Fruit fly (Drosophila melanogaster): ENCODE results near the gene Arts.
A peak's percentile ranks its signal among the peaks of the same experiment; 100 is the strongest.

Gene Arts

DNA sequence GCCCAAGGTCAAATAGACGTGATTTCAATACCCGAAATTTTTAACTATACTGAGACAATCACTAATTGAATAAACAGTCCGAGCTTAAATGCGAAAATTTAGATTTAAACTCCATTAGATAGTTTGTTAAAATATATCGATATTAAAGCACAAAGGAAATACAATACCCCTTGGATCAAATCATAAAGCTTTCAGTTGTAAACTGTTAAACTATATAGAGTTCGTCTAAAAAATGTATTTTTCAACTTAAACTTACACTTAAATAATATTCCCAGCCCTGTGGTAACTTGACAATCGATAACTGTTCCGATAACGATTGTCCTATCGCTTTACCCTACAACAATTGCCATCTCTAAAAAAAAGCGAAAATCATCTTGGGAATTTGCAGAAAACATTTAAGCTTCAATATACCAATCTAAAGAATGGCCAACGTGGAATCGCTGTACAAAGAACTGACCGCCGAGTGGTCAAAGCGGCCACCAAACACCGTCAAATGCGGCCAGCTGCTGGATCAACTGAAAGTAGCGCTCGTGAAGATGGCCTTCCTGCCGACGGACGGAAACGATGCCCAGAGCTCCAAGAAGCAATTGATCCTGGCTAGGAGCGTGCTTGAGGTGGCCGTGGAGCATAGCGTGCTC, 19.9 kb upstream of the Arts start, which contains the start of gene Rpn12 (continued):
- TF ChIP-seq vnd (GFP tag; IDR thresholded peaks at IDR 0.05; ENCODE audit: partially characterized antibody) (peak; percentile 70; the same call in 2 of the 3 replicates), gcm (GFP tag; optimal IDR thresholded peaks at IDR 0.05) (no peak), CG4424 (GFP tag; optimal IDR thresholded peaks at IDR 0.05) (no peak), CG18262 (tag; optimal IDR thresholded peaks at IDR 0.05) (peak; percentile 43), CG13775 (GFP tag; optimal IDR thresholded peaks at IDR 0.05) (peak; percentile 39), fu2 (GFP tag; optimal IDR thresholded peaks at IDR 0.05) (peak; percentile 24), CG13424 (tag; optimal IDR thresholded peaks at IDR 0.05) (peak; percentile 61), CG2678 (tag; optimal IDR thresholded peaks at IDR 0.05) (peak; percentile 49), stwl (tag; optimal IDR thresholded peaks at IDR 0.05) (peak; percentile 70), BEAF-32 (GFP tag; optimal IDR thresholded peaks at IDR 0.05) (peak; percentile 79), dati (GFP tag; IDR thresholded peaks at IDR 0.05) (no peak), unpg (GFP tag; optimal IDR thresholded peaks at IDR 0.05) (peak; percentile 20), MESR4 (GFP tag; optimal IDR thresholded peaks at IDR 0.05) (peak; percentile 80), CG6689 (GFP tag; IDR thresholded peaks at IDR 0.05) (0 out of 2 replicates have a peak, but pooled peaks have one; percentile 16), unc-4 (GFP tag; IDR thresholded peaks at IDR 0.05; ENCODE audit: partially characterized antibody) (peak; percentile 83), CG34376 (GFP tag; optimal IDR thresholded peaks at IDR 0.05) (no peak), CG9727 (GFP tag; optimal IDR thresholded peaks at IDR 0.05) (peak; percentile 4), Drgx (GFP tag; IDR thresholded peaks at IDR 0.05) (no peak), Bteb2 (GFP tag; optimal IDR thresholded peaks at IDR 0.05) (peak; percentile 65), fru (optimal IDR thresholded peaks at IDR 0.05) (no peak), pzg (GFP tag; optimal IDR thresholded peaks at IDR 0.05) (peak; percentile 58), Dfd (GFP tag; optimal IDR thresholded peaks at IDR 0.05) (no peak), jigr1 (GFP tag; IDR thresholded peaks at IDR 0.05) (no peak; the same call in 2 of the 3 replicates), disco-r (GFP tag; optimal IDR thresholded peaks at IDR 0.05) (no peak), CG17568 (GFP tag; optimal IDR thresholded peaks at IDR 0.05) (no peak), Sry-δ (GFP tag; optimal IDR thresholded peaks at IDR 0.05) (peak; percentile 90), Xrp1 (GFP tag; IDR thresholded peaks at IDR 0.05) (peak; percentile 39; the same call in 1 of the 2 replicates), D19A (tag; optimal IDR thresholded peaks at IDR 0.05) (peak; percentile 15), luna (GFP tag; optimal IDR thresholded peaks at IDR 0.05) (no peak), CG2120 (GFP tag; optimal IDR thresholded peaks at IDR 0.05) (peak; percentile 65), gro (GFP tag; optimal IDR thresholded peaks at IDR 0.05) (peak; percentile 64), CG34224 (GFP tag; IDR thresholded peaks at IDR 0.05; ENCODE audit: partially characterized antibody) (peak; percentile 83), Dref (GFP tag; IDR thresholded peaks at IDR 0.05) (peak; percentile 88), Max (GFP tag; optimal IDR thresholded peaks at IDR 0.05) (no peak), kni (GFP tag; optimal IDR thresholded peaks at IDR 0.05) (no peak), lola (GFP tag; optimal IDR thresholded peaks at IDR 0.05) (peak in 1 of 3 experiments; percentile 23), lilli (GFP tag; optimal IDR thresholded peaks at IDR 0.05) (peak; percentile 58), Aef1 (GFP tag; IDR thresholded peaks at IDR 0.05) (no peak), kay (GFP tag; optimal IDR thresholded peaks at IDR 0.05) (no peak), CG33213 (GFP tag; optimal IDR thresholded peaks at IDR 0.05) (no peak), CG12219 (GFP tag; optimal IDR thresholded peaks at IDR 0.05) (no peak), vvl (GFP tag; IDR thresholded peaks at IDR 0.05) (peak; percentile 68), tin (GFP tag; optimal IDR thresholded peaks at IDR 0.05) (peak; percentile 5), CG10979 (tag; optimal IDR thresholded peaks at IDR 0.05) (peak; percentile 11), slp2 (GFP tag; optimal IDR thresholded peaks at IDR 0.05) (peak; percentile 37), Sry-β (GFP tag; optimal IDR thresholded peaks at IDR 0.05) (no peak), CG31441 (GFP tag; IDR thresholded peaks at IDR 0.05) (0 out of 2 replicates have a peak, but pooled peaks have one; percentile 29), CG5953 (GFP tag; IDR thresholded peaks at IDR 0.05) (no peak), CG31365 (tag; optimal IDR thresholded peaks at IDR 0.05) (no peak), Awh (GFP tag; IDR thresholded peaks at IDR 0.05) (no peak)

Measured in whole organism, embryonic.